Worm (Caenorhabditis elegans) whole organism, L3 larva: ENCODE measurements around the gene ule-3.

Source experiments
- R02D3.7 ChIP-seq: fragments of 150-350 bp; optimal IDR thresholded peaks from 2 replicates; lab custom pipeline; 2014; ENCODE audit warnings: missing biosample characterization, missing genetic modification characterization
- ama-1 ChIP-seq: fragments of 150-350 bp; optimal IDR thresholded peaks from 2 replicates; lab custom pipeline; 2018
- ceh-28 ChIP-seq: fragments of 150-350 bp; optimal IDR thresholded peaks from 2 replicates; lab custom pipeline; 2014; ENCODE audit warnings: missing biosample characterization, missing genetic modification reagents, missing genetic modification characterization
- egl-27 ChIP-seq: sonication (generic microtip); optimal IDR thresholded peaks from 4 replicates; lab custom pipeline; 2017; ENCODE audit warnings: missing biosample characterization, missing genetic modification reagents, missing genetic modification characterization
- egl-5 ChIP-seq: fragments of 150-350 bp; optimal IDR thresholded peaks from 2 replicates; lab custom pipeline; 2017; ENCODE audit warnings: missing biosample characterization, missing genetic modification reagents, missing genetic modification characterization, inconsistent platforms
- jun-1 ChIP-seq: fragments of 150-350 bp; optimal IDR thresholded peaks from 2 replicates; lab custom pipeline; 2014; ENCODE audit warnings: missing biosample characterization, missing genetic modification reagents, missing genetic modification characterization
- lin-39 ChIP-seq: fragments of 150-350 bp; optimal IDR thresholded peaks from 2 replicates; lab custom pipeline; 2018; ENCODE audit warnings: missing biosample characterization, missing genetic modification reagents, missing genetic modification characterization
- tbx-2 ChIP-seq: sonication (generic microtip); optimal IDR thresholded peaks from 2 replicates; lab custom pipeline; 2016; ENCODE audit warnings: mild to moderate bottlenecking, missing genetic modification characterization, missing compliant biosample characterization
- unc-39 ChIP-seq: sonication (generic microtip); optimal IDR thresholded peaks from 4 replicates; lab custom pipeline; 2017; ENCODE audit warnings: missing biosample characterization, missing genetic modification characterization

DNA sequence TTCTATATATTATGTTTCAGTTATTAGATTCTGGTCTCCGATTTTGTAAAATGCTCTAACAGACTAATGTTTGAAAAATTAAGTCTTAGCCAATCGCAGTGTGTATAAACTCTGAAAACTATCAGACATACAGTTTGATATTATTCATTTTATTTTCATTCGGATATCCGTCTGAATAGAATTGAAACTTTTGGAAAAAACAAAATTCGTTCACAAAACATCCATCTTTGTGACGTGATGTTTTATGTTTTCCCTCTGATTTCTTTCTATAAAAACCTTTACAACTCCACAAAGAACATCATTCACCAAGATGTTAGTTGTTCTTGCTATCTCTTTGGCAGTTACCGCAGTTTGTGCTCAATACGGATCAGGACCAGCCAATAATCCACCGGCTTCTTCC lies at the start of gene ule-3:
- no peak for TF ChIP-seq tbx-2 (tag; lab: Kevin White, UChicago)
- no peak for TF ChIP-seq egl-27 (tag; lab: Kevin White, UChicago)
- no peak for TF ChIP-seq jun-1 (tag; lab: Kevin White, UChicago)
- no peak for TF ChIP-seq ama-1 (lab: Kevin White, UChicago)
- no peak for TF ChIP-seq egl-5
- TF ChIP-seq unc-39 (tag; lab: Kevin White, UChicago): no peak
- TF ChIP-seq lin-39 (tag; lab: Kevin White, UChicago): no peak
- TF ChIP-seq ceh-28 (tag; lab: Kevin White, UChicago): no peak
- no peak for TF ChIP-seq R02D3.7 (tag; lab: Kevin White, UChicago)
